Worm (Caenorhabditis elegans) whole organism, young adult: Measurements from ENCODE around the gene ZK228.13.

Experiments
- F23B12.7 ChIP-seq: sonication (generic microtip); optimal IDR thresholded peaks from 2 replicates; lab custom pipeline; 2017; ENCODE audit warnings: missing genetic modification characterization, mild to moderate bottlenecking, missing compliant biosample characterization, antibody characterized with exemption, moderate library complexity; ENCODE audit not compliant: insufficient read depth
- F52B5.7 ChIP-seq: sonication (generic microtip); optimal IDR thresholded peaks from 2 replicates; lab custom pipeline; 2016; ENCODE audit warnings: mild to moderate bottlenecking, missing genetic modification characterization, missing compliant biosample characterization
- ama-1 ChIP-seq, 3 experiments: fragments of 150-350 bp in 1 of 3; sonication (generic microtip) in 2 of 3; optimal IDR thresholded peaks; 2 replicates each; lab custom pipeline; 2014 to 2018; ENCODE audit warnings: missing biosample characterization in 2 of 3, missing genetic modification characterization in 2 of 3, missing genetic modification reagents in 2 of 3
- dpl-1 ChIP-seq: fragments of 150-350 bp; optimal IDR thresholded peaks from 2 replicates; lab custom pipeline; 2014; ENCODE audit warnings: missing biosample characterization, missing genetic modification reagents, missing genetic modification characterization
- hlh-12 ChIP-seq: sonication (generic microtip); optimal IDR thresholded peaks from 2 replicates; lab custom pipeline; 2016; ENCODE audit warnings: missing genetic modification characterization, missing compliant biosample characterization
- nfyb-1 ChIP-seq: fragments of 200-800 bp; sonication (Bioruptor generic); IDR thresholded peaks from 2 replicates; pipeline ENCODE4 v1.3.6; 2022; ENCODE audit warnings: missing genetic modification reagents, missing genetic modification characterization, missing compliant biosample characterization
- snpc-3.4 ChIP-seq: sonication (generic microtip); optimal IDR thresholded peaks from 2 replicates; lab custom pipeline; 2017; ENCODE audit warnings: missing genetic modification characterization, mild to moderate bottlenecking, missing compliant biosample characterization, antibody characterized with exemption, moderate library complexity, missing genotype, missing genetic modification reagents
- tbp1 ChIP-seq: fragments of 200-800 bp; sonication (Bioruptor generic); optimal IDR thresholded peaks from 2 replicates; lab custom pipeline; 2018; ENCODE audit warnings: mild to moderate bottlenecking, missing genetic modification characterization, missing compliant biosample characterization
- unc-62 ChIP-seq: fragments of 150-350 bp; optimal IDR thresholded peaks from 2 replicates; lab custom pipeline; 2014; ENCODE audit warnings: missing biosample characterization, missing genetic modification reagents, missing genetic modification characterization
- zfh-2 ChIP-seq: fragments of 200-800 bp; sonication (Bioruptor generic); conservative IDR thresholded peaks from 2 replicates; pipeline ENCODE4 v1.3.6; 2022; ENCODE audit warnings: missing genetic modification reagents, missing genetic modification characterization, missing compliant biosample characterization

DNA sequence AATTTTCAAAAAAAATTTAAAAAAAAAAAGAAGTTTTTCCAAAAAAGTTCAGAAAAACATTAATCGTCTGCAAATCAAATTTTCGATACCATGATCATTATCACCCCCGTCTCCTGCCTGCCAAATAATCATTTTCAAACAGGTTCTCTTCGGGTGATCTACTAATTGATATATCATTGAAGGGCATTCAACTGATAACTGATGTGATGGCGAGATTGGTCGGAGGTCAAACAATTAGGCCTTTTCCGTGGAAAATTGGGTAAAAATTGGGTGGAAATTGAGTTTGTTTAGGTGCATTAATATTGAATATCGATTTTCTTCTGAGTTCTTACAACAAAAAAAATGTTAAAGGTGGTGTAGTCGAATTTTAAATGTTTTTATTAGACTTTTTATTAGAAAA, 19.2 kb upstream of the ZK228.13 start, which contains the start of gene Y51A2D.18:
- TF ChIP-seq tbp1 (GFP tag; lab: Kevin White, UChicago) (no peak), nfyb-1 (no peak), zfh-2 (GFP tag; lab: Robert Waterston, UW) (no peak), F52B5.7 (tag; lab: Kevin White, UChicago) (no peak), dpl-1 (no peak), F23B12.7 (tag; lab: Kevin White, UChicago) (no peak), ama-1 (optimal IDR thresholded peaks at IDR 0.05; lab: Kevin White, UChicago) (no peak), ama-1 (GFP tag; optimal IDR thresholded peaks at IDR 0.05; lab: Kevin White, UChicago) (no peak), snpc-3.4 (no peak), unc-62 (GFP tag; lab: Kevin White, UChicago) (no peak), hlh-12 (tag; lab: Kevin White, UChicago) (no peak)
